Fruit fly (Drosophila melanogaster) Kc167 (cell line): ENCODE measurements around the gene Usp10.

Experiments used
- h ChIP-seq: fragments of >200 bp; optimal IDR thresholded peaks from 3 replicates; lab custom pipeline; 2018; ENCODE audit warnings: missing external identifiers
- insv ChIP-seq: fragments of >200 bp; optimal IDR thresholded peaks from 3 replicates; lab custom pipeline; 2018; ENCODE audit warnings: missing external identifiers
- psq ChIP-seq: fragments of >200 bp; optimal IDR thresholded peaks from 2 replicates; lab custom pipeline; 2017; ENCODE audit warnings: missing external identifiers
- ttk ChIP-seq: sonication (Bioruptor generic); optimal IDR thresholded peaks from 2 replicates; lab custom pipeline; 2017; ENCODE audit warnings: missing external identifiers

- TF ChIP-seq psq (lab: Kevin White, UChicago): no peak
- TF ChIP-seq ttk (lab: Kevin White, UChicago): no peak
- TF ChIP-seq h (lab: Kevin White, UChicago): no peak
- no peak for TF ChIP-seq insv (lab: Kevin White, UChicago)
These were observed 19.4 kb upstream of the Usp10 start for dm6 chr3L:852267-852666.
